Worm (Caenorhabditis elegans) whole organism, L4 larva: ENCODE measurements around the gene AH10.2.

Experiments
- F44E2.7 ChIP-seq: fragments of 200-800 bp; sonication (Bioruptor generic); IDR thresholded peaks from 2 replicates; pipeline ENCODE4 v2.1.2; 2022; ENCODE audit warnings: missing genetic modification characterization, missing compliant biosample characterization
- T26A8.4 ChIP-seq: fragments of 200-800 bp; sonication (Bioruptor generic); IDR thresholded peaks from 2 replicates; pipeline ENCODE4 v1.3.6; 2022; ENCODE audit warnings: missing genetic modification characterization, missing compliant biosample characterization
- Y48G9A.11 ChIP-seq: fragments of 200-800 bp; sonication (Bioruptor generic); IDR thresholded peaks from 2 replicates; pipeline ENCODE4 v1.3.6; 2022; ENCODE audit warnings: missing genetic modification reagents, missing genetic modification characterization, missing compliant biosample characterization
- Y5F2A.4 ChIP-seq: fragments of 200-800 bp; sonication (Bioruptor generic); optimal IDR thresholded peaks from 2 replicates; lab custom pipeline; 2018; ENCODE audit warnings: mild to moderate bottlenecking, missing genetic modification characterization, missing compliant biosample characterization
- aha-1 ChIP-seq: fragments of 150-350 bp; peaks from one replicate; lab custom pipeline; 2014; ENCODE audit warnings: missing biosample characterization, missing genetic modification characterization
- aly-2 ChIP-seq: sonication (generic microtip); optimal IDR thresholded peaks from 2 replicates; lab custom pipeline; 2018; ENCODE audit warnings: missing biosample characterization, missing genetic modification characterization
- arid-1 ChIP-seq: fragments of 200-800 bp; sonication (Bioruptor generic); conservative IDR thresholded peaks from 2 replicates; pipeline ENCODE4 v1.3.6; 2022; ENCODE audit warnings: missing genetic modification reagents, missing genetic modification characterization, missing compliant biosample characterization
- attf-4 ChIP-seq: sonication (generic microtip); optimal IDR thresholded peaks from 3 replicates; lab custom pipeline; 2017; ENCODE audit warnings: missing biosample characterization, missing genetic modification characterization
- ceh-28 ChIP-seq: fragments of 150-350 bp; optimal IDR thresholded peaks from 2 replicates; lab custom pipeline; 2014; ENCODE audit warnings: missing biosample characterization, missing genetic modification reagents, missing genetic modification characterization
- daf-12 ChIP-seq: fragments of 150-350 bp; optimal IDR thresholded peaks from 2 replicates; lab custom pipeline; 2014; ENCODE audit warnings: missing biosample characterization, missing genetic modification reagents, missing genetic modification characterization
- daf-16 ChIP-seq, 3 experiments: sonication (generic microtip); optimal IDR thresholded peaks; 2 replicates each; lab custom pipeline; 2016 to 2017; ENCODE audit warnings: missing genetic modification characterization in 3 of 3, missing genetic modification reagents in 3 of 3, mild to moderate bottlenecking in 2 of 3, missing compliant biosample characterization in 2 of 3, missing biosample characterization in 1 of 3, moderate library complexity in 1 of 3
- dmd-6 ChIP-seq: fragments of 200-800 bp; sonication (Bioruptor generic); IDR thresholded peaks from 2 replicates; pipeline ENCODE4 v1.3.6; 2022; ENCODE audit warnings: missing genetic modification reagents, missing genetic modification characterization, missing compliant biosample characterization
- dmd-8 ChIP-seq: fragments of 200-800 bp; sonication (Bioruptor generic); IDR thresholded peaks from 2 replicates; pipeline ENCODE4 v1.3.6; 2022; ENCODE audit warnings: missing genetic modification characterization, missing compliant biosample characterization
- dpl-1 ChIP-seq: fragments of 150-350 bp; optimal IDR thresholded peaks from 2 replicates; lab custom pipeline; 2014; ENCODE audit warnings: missing biosample characterization, missing genetic modification reagents, missing genetic modification characterization
- dve-1 ChIP-seq: sonication (generic microtip); optimal IDR thresholded peaks from 2 replicates; lab custom pipeline; 2017; ENCODE audit warnings: antibody characterized with exemption, mild to moderate bottlenecking, missing genetic modification characterization, missing compliant biosample characterization; ENCODE audit not compliant: insufficient read depth
- egl-43 ChIP-seq: fragments of 200-800 bp; sonication (Bioruptor generic); IDR thresholded peaks from 2 replicates; pipeline ENCODE4 v1.3.6; 2022; ENCODE audit warnings: missing genetic modification reagents, missing genetic modification characterization, missing compliant biosample characterization
- hlh-11 ChIP-seq: fragments of 200-800 bp; sonication (Bioruptor generic); optimal IDR thresholded peaks from 2 replicates; lab custom pipeline; 2018; ENCODE audit warnings: mild to moderate bottlenecking, missing genetic modification characterization, missing compliant biosample characterization
- hlh-30 ChIP-seq: sonication (generic microtip); optimal IDR thresholded peaks from 2 replicates; lab custom pipeline; 2017; ENCODE audit warnings: antibody characterized with exemption, mild to moderate bottlenecking, missing genetic modification characterization, missing compliant biosample characterization; ENCODE audit not compliant: insufficient read depth
- hmg-1.1 ChIP-seq: fragments of 200-800 bp; sonication (Bioruptor generic); IDR thresholded peaks from 2 replicates; pipeline ENCODE4 v1.3.6; 2022; ENCODE audit warnings: missing genetic modification reagents, missing genetic modification characterization, missing compliant biosample characterization
- lin-38 ChIP-seq: fragments of 200-800 bp; sonication (Bioruptor generic); IDR thresholded peaks from 2 replicates; pipeline ENCODE4 v1.3.6; 2022; ENCODE audit warnings: missing genetic modification reagents, missing genetic modification characterization, missing compliant biosample characterization
- lin-39 ChIP-seq: fragments of 150-350 bp; optimal IDR thresholded peaks from 2 replicates; lab custom pipeline; 2014; ENCODE audit warnings: missing biosample characterization, missing genetic modification reagents, missing genetic modification characterization
- lsy-2 ChIP-seq, 2 experiments: fragments of 150-350 bp in 1 of 2; sonication (generic microtip) in 1 of 2; optimal IDR thresholded peaks; 2 replicates each; lab custom pipeline; 2014 to 2017; ENCODE audit warnings: missing biosample characterization in 2 of 2, missing genetic modification characterization in 2 of 2
- mdl-1 ChIP-seq, 2 experiments: fragments of 150-350 bp in 1 of 2; sonication (generic microtip) in 1 of 2; optimal IDR thresholded peaks; 2 replicates each; lab custom pipeline; 2014 to 2017; ENCODE audit warnings: missing biosample characterization in 2 of 2, missing genetic modification characterization in 2 of 2
- mdt-29 ChIP-seq: fragments of 200-800 bp; sonication (Bioruptor generic); IDR thresholded peaks from 2 replicates; pipeline ENCODE4 v1.3.6; 2022; ENCODE audit warnings: missing genetic modification reagents, missing genetic modification characterization, missing compliant biosample characterization
- mep-1 ChIP-seq: fragments of 150-350 bp; sonication (generic microtip); optimal IDR thresholded peaks from 3 replicates; lab custom pipeline; 2014; ENCODE audit warnings: missing biosample characterization, missing genetic modification characterization
- mes-2 ChIP-seq: sonication (generic microtip); optimal IDR thresholded peaks from 2 replicates; lab custom pipeline; 2016; ENCODE audit warnings: missing genotype, mild to moderate bottlenecking, missing genetic modification characterization, missing compliant biosample characterization; ENCODE audit not compliant: poor library complexity, severe bottlenecking
- mxl-2 ChIP-seq: fragments of 200-800 bp; sonication (Bioruptor generic); conservative IDR thresholded peaks from 2 replicates; pipeline ENCODE4 v1.3.6; 2022; ENCODE audit warnings: missing genetic modification reagents, missing genetic modification characterization, missing compliant biosample characterization
- mxl-3 ChIP-seq: fragments of 200-800 bp; sonication (Bioruptor generic); optimal IDR thresholded peaks from 2 replicates; lab custom pipeline; 2018; ENCODE audit warnings: mild to moderate bottlenecking, missing genetic modification characterization, missing compliant biosample characterization
- nhr-10 ChIP-seq: fragments of 150-350 bp; optimal IDR thresholded peaks from 2 replicates; lab custom pipeline; 2014; ENCODE audit warnings: missing biosample characterization, missing genetic modification characterization
- nhr-102 ChIP-seq: sonication (generic microtip); optimal IDR thresholded peaks from 2 replicates; lab custom pipeline; 2016; ENCODE audit warnings: mild to moderate bottlenecking, missing genetic modification characterization, moderate library complexity, missing compliant biosample characterization
- nhr-11 ChIP-seq: fragments of 150-350 bp; optimal IDR thresholded peaks from 2 replicates; lab custom pipeline; 2014; ENCODE audit warnings: missing biosample characterization, missing genetic modification characterization
- nhr-28 ChIP-seq: fragments of 150-350 bp; optimal IDR thresholded peaks from 2 replicates; lab custom pipeline; 2014; ENCODE audit warnings: missing biosample characterization, missing genetic modification characterization
- nhr-48 ChIP-seq: sonication (generic microtip); optimal IDR thresholded peaks from 2 replicates; lab custom pipeline; 2016; ENCODE audit warnings: mild to moderate bottlenecking, missing genetic modification characterization, missing compliant biosample characterization
- nhr-6 ChIP-seq: fragments of 150-350 bp; optimal IDR thresholded peaks from 2 replicates; lab custom pipeline; 2014; ENCODE audit warnings: missing biosample characterization, missing genetic modification characterization
- nhr-77 ChIP-seq: fragments of 150-350 bp; optimal IDR thresholded peaks from 2 replicates; lab custom pipeline; 2014; ENCODE audit warnings: missing biosample characterization, missing genetic modification characterization
- pha-4 ChIP-seq, 2 experiments: fragments of 150-350 bp in 1 of 2; fragments of 200-800 bp in 1 of 2; sonication (Bioruptor generic) in 1 of 2; IDR thresholded peaks in 1 of 2; optimal IDR thresholded peaks in 1 of 2; 2 replicates each; pipeline versions ENCODE4 v1.3.6 to Lab custom; 2014 to 2022; ENCODE audit warnings: missing genetic modification characterization in 2 of 2, missing genetic modification reagents in 2 of 2, missing biosample characterization in 1 of 2, missing compliant biosample characterization in 1 of 2
- pqm-1 ChIP-seq: sonication (generic microtip); optimal IDR thresholded peaks from 2 replicates; lab custom pipeline; 2017; ENCODE audit warnings: missing biosample characterization, missing genetic modification characterization
- rbr-2 ChIP-seq: sonication (generic microtip); optimal IDR thresholded peaks from 2 replicates; lab custom pipeline; 2016; ENCODE audit warnings: missing genotype, missing genetic modification characterization, missing compliant biosample characterization
- saeg-2 ChIP-seq: fragments of 200-800 bp; sonication (Bioruptor generic); IDR thresholded peaks from 2 replicates; pipeline ENCODE4 v1.3.6; 2022; ENCODE audit warnings: missing genetic modification reagents, missing genetic modification characterization, missing compliant biosample characterization
- set-16 ChIP-seq: fragments of 200-800 bp; sonication (Bioruptor generic); IDR thresholded peaks from 2 replicates; pipeline ENCODE4 v1.3.6; 2022; ENCODE audit warnings: missing genetic modification reagents, missing genetic modification characterization, missing compliant biosample characterization
- spr-3 ChIP-seq: fragments of 200-800 bp; sonication (Bioruptor generic); optimal IDR thresholded peaks from 2 replicates; lab custom pipeline; 2018; ENCODE audit warnings: mild to moderate bottlenecking, missing genetic modification characterization, missing compliant biosample characterization
- unc-62 ChIP-seq, 3 experiments: fragments of 150-350 bp in 1 of 3; sonication (generic microtip); optimal IDR thresholded peaks in 2 of 3; peaks in 1 of 3; 1 replicate in 1 of 3; 2 replicates in 2 of 3; lab custom pipeline; 2014 to 2017; ENCODE audit warnings: missing biosample characterization in 3 of 3, missing genetic modification characterization in 3 of 3, missing genetic modification reagents in 3 of 3, missing genotype in 1 of 3
- vab-7 ChIP-seq: fragments of 200-800 bp; sonication (Bioruptor generic); IDR thresholded peaks from 2 replicates; pipeline ENCODE4 v1.3.6; 2022; ENCODE audit warnings: missing genetic modification reagents, missing genetic modification characterization, missing compliant biosample characterization
- ztf-7 ChIP-seq: fragments of 150-350 bp; optimal IDR thresholded peaks from 2 replicates; lab custom pipeline; 2014; ENCODE audit warnings: missing biosample characterization, missing genetic modification characterization

AH10.2 gene

DNA sequence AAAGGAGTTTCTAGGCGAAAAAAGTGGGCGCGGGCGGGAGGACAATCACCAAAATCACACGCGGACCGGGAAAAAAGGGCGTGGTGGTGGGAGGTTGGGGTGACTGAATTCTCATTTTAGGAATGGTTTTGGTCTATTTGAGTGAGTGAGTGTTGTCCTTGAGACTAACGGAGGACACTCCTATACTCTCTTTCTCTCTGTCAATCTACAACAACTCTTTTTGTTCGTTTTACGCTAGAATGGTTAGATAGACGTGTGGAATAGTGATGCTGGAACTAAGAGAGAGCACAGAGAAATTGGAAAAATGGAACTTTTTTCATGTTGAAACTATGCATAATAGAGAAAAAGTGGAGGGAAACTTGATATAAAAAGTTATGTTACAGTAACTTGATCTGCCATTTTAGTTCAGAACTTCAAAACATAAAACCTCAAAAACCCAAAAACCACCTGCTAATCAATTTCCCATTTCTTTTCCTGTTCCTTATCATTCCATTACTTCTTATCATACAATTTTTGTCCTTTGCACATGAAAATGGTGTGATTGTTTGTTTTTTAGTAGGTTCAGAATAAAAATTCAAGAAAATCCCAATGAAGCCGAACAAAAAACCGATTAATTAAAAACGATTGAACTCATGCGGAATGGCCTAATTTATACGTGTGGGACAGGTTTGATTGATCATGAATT is 21.7 kb upstream of the AH10.2 start (continued):
- TF ChIP-seq dmd-8 (GFP tag; lab: Robert Waterston, UW), result no peak
- no peak for TF ChIP-seq Y48G9A.11
- no peak for TF ChIP-seq F44E2.7 (GFP tag; lab: Robert Waterston, UW)
- TF ChIP-seq arid-1 (GFP tag; lab: Robert Waterston, UW), result no peak
- TF ChIP-seq vab-7 (GFP tag; lab: Robert Waterston, UW), result no peak
- no peak for TF ChIP-seq aly-2 (tag; lab: Kevin White, UChicago)
- TF ChIP-seq saeg-2 (GFP tag; lab: Robert Waterston, UW), result no peak

DNA sequence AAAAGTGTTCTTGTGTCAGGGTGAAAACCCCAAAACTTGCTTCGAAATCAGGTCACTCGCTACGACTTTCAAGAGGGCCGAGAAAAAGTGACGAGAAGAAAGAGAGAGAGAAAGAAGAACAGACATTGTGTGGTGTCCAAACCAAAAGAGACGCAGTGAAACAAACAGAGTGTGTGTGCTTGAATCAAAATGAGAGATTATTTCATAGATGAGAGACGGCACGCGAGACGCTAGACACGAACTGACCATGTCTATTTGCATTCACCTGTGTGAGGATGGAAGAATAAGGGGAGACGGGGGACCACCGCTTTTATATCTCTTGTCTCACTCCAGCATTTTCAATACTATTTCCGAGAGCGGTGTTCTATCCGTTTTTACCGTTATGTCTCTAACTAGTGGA is 20.4 kb upstream of the AH10.2 start:
- TF ChIP-seq hlh-30 (tag; lab: Kevin White, UChicago) (peak; percentile 75), ztf-7 (tag; lab: Kevin White, UChicago) (no peak), mxl-3 (GFP tag; lab: Kevin White, UChicago) (peak; percentile 81), dve-1 (tag; lab: Kevin White, UChicago) (peak; percentile 65), Y5F2A.4 (GFP tag; lab: Kevin White, UChicago) (no peak), pha-4 (GFP tag; IDR thresholded peaks at IDR 0.05; lab: Robert Waterston, UW) (no peak), pha-4 (tag; optimal IDR thresholded peaks at IDR 0.05; lab: Kevin White, UChicago) (peak; percentile 67), nhr-11 (peak; percentile 54), aha-1 (tag; lab: Kevin White, UChicago) (peak; percentile 84), nhr-102 (peak; percentile 4), hmg-1.1 (GFP tag; lab: Robert Waterston, UW) (peak; percentile 62), daf-16 (GFP tag; optimal IDR thresholded peaks at IDR 0.05; lab: Kevin White, UChicago) (no peak), daf-16 (tag; optimal IDR thresholded peaks at IDR 0.05; lab: Kevin White, UChicago) (peak; percentile 34), nhr-6 (tag; lab: Kevin White, UChicago) (peak; percentile 97), T26A8.4 (GFP tag; lab: Robert Waterston, UW) (peak; percentile 35; the same call in 1 of the 2 replicates), lsy-2 (tag; optimal IDR thresholded peaks at IDR 0.05; lab: Kevin White, UChicago) (peak; percentile 33 to 69), pqm-1 (tag; lab: Kevin White, UChicago) (peak; percentile 39), egl-43 (GFP tag; lab: Robert Waterston, UW) (0 out of 2 replicates have a peak, but pooled peaks have one; percentile 47), attf-4 (no peak), nhr-28 (tag; lab: Kevin White, UChicago) (peak; percentile 83), mes-2 (tag; lab: Kevin White, UChicago) (peak; percentile 54), nhr-10 (tag; lab: Kevin White, UChicago) (no peak), spr-3 (GFP tag; lab: Kevin White, UChicago) (no peak), mdl-1 (tag; optimal IDR thresholded peaks at IDR 0.05; lab: Kevin White, UChicago) (peak; percentile 53 to 90), daf-12 (tag; lab: Kevin White, UChicago) (no peak), nhr-48 (tag; lab: Kevin White, UChicago) (peak; percentile 53), mxl-2 (GFP tag; lab: Robert Waterston, UW) (no peak), mep-1 (tag; lab: Kevin White, UChicago) (peak; percentile 78), mdt-29 (GFP tag; lab: Robert Waterston, UW) (no peak), lin-39 (no peak), nhr-77 (peak; percentile 61), dpl-1 (GFP tag; lab: Kevin White, UChicago) (peak; percentile 48), set-16 (GFP tag; lab: Robert Waterston, UW) (no peak), ceh-28 (tag; lab: Kevin White, UChicago) (no peak), dmd-6 (GFP tag; lab: Robert Waterston, UW) (peak; percentile 68), hlh-11 (tag; lab: Kevin White, UChicago) (peak; percentile 89), rbr-2 (tag; lab: Kevin White, UChicago) (peak; percentile 58), lin-38 (0 out of 2 replicates have a peak, but pooled peaks have one; percentile 27), unc-62 (GFP tag; optimal IDR thresholded peaks at IDR 0.05 in 1 of 2; lab: Kevin White, UChicago) (peak in 1 of 2 experiments; percentile 74), unc-62 (tag; optimal IDR thresholded peaks at IDR 0.05; lab: Kevin White, UChicago) (no peak)
